Fruit fly (Drosophila melanogaster): ENCODE data around the gene CG15390.

DNA sequence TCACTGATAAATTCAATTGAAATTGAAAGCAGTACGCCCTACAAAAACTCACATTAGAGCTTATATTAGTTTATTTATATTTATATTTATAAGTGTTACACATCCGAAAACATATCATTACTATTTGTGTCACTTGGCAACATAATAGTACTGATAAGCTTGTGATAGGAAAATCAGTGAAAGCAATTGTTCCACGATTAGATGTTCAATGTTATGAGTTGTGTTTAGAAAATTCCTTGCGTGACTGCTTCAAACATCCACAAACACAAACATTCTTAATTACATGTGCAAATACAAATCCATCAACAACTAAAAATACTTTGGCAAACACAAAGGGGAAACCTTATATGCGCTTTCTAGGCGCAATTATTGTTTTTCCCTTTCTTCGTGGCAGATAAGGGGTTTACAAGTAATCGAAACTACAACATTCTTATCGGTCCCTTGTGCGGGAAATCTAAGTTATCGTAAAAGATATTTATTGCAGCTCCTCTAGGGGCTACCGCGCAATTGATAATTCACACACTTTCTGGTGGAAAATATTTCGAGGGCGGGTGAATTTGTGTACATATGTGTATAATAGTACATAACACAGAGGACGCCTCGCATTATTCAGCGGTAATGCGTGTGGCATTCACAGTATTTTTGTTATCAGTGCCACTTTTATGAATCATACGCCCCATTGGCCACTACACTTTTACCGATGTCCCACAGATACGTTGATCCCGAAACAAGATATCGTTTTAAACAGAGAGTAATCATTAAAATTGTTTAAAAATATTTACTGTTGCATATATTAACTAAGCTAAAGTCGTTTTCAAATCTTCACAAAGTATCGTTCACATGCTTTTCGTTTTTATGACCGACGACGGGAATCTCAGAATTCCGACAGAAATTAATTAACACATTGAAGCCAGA, 12.4 kb upstream of the CG15390 start:
- no peak for TF ChIP-seq ttk (optimal IDR thresholded peaks at IDR 0.05)
- TF ChIP-seq psq (optimal IDR thresholded peaks at IDR 0.05): no peak
- no peak for TF ChIP-seq h (optimal IDR thresholded peaks at IDR 0.05)
- TF ChIP-seq insv (optimal IDR thresholded peaks at IDR 0.05): no peak

Data from Kc167 (cell line).